Worm (Caenorhabditis elegans) whole organism, mixed stage, embryonic: ENCODE data around the gene bath-36.

Experiments used
- M03D4.4 ChIP-seq: sonication (generic microtip); optimal IDR thresholded peaks from 2 replicates; lab custom pipeline; 2017; ENCODE audit warnings: mild to moderate bottlenecking, missing genetic modification characterization, missing compliant biosample characterization
- elt-1 ChIP-seq: sonication (generic microtip); optimal IDR thresholded peaks from 2 replicates; lab custom pipeline; 2017; ENCODE audit warnings: missing genetic modification characterization, mild to moderate bottlenecking, missing compliant biosample characterization, antibody characterized with exemption, moderate library complexity, borderline replicate concordance; ENCODE audit not compliant: insufficient read depth
- ztf-11 ChIP-seq: fragments of 150-350 bp; optimal IDR thresholded peaks from 2 replicates; lab custom pipeline; 2014; ENCODE audit warnings: missing biosample characterization, missing genetic modification characterization

DNA sequence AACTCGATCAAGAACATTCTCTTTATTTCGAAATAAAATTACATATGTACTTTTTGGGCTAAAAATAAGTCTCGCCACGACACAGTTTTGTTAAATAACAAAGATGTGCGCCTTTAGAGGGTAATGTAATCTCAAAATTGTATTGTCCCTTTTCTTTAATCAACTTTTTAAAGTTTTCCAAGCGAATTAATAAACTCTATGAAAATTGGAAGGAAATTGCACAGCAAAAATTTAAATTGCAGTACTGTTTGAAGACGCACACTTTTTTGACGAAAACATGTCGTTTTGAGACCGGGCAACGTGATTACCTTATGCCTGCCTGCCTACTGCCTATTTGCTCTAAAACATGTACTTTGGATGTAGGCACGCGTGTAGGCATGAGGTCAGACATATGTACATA is 4.3 kb downstream of the bath-36 start:
- TF ChIP-seq ztf-11 (tag; lab: Kevin White, UChicago) (no peak), elt-1 (tag; lab: Kevin White, UChicago) (no peak), M03D4.4 (tag; lab: Kevin White, UChicago) (no peak)
